Fruit fly (Drosophila melanogaster): ENCODE data around the gene CG8952.
A peak's percentile ranks its signal among the peaks of the same experiment; 100 is the strongest.

Gene CG8952

dm6 chrX:15788235-15789187 is 22.3 kb upstream of the CG8952 start, which contains the start of gene Rhp:
TSS of gene Rhp (plus strand) at chrX:15788897.
- peak; percentile 28 for TF ChIP-seq CG17801 (GFP tag; optimal IDR thresholded peaks at IDR 0.05; ENCODE audit: partially characterized antibody)

DNA sequence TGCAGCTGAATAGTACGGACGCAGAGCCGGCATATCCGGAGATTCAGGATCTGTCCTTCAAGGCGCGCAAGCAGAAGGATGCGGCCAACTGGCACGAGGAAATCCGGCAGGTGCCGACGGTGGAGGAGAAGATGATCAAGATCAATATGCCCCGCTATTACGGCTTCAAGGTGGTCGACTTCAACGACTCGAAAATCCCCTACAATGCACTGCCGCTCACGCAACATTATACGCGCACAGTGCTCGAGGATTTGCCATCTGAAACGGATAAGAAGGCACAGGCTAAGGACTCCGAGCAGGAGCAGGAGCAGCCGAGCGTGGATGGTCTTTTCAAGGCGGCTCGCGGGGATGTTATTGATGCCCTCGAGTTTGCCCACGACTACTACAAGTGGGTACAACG is 20.0 kb upstream of the CG8952 start:
- no peak for TF ChIP-seq CG17801 (GFP tag; optimal IDR thresholded peaks at IDR 0.05; ENCODE audit: partially characterized antibody)

DNA sequence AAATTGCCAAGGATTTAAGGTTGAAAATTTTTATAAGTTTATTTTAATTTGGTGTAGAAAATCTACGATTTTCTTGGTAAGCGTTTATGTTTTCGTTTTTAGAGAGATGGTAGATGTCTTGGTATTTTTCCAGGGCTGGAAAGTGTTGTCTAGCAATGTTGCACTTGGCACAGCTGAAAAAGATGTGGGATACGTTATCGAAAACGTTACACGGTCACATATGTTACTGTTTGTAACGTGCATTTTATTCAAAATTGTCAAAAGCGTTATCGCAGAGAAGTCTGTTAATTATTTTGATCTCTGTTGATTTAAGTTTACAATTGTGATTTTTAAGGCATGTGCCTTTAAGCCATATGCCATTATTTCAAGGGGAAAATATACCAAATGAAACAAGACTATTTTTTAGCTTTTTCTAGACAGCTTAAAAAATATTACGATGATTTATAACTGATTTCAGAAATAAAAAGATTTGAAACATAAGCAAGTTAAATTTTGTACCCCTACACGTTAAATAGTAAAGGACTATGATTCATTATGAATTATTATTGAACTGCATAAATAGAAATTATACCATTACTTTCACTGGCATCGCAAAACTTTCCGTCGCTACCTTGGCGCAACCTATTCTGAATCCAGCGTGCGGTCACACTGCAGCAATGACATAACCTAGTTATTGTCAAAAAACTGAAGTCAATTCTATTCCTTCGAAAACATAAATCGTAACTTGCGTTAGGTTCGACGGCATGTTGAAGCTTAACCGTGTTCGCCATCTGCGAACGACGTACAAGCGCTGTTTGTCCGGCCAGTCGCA is 19.4 kb upstream of the CG8952 start, which contains the start of the genes Paf-AHalpha and mRpS30:
Gene Paf-AHalpha, minus strand, starts transcription at position 155 of the 811 bp plus-strand sequence.
Gene mRpS30, plus strand, starts transcription at position 619 of the 811 bp plus-strand sequence.
- peak; percentile 25 for TF ChIP-seq CG17801 (GFP tag; optimal IDR thresholded peaks at IDR 0.05; ENCODE audit: partially characterized antibody)

DNA sequence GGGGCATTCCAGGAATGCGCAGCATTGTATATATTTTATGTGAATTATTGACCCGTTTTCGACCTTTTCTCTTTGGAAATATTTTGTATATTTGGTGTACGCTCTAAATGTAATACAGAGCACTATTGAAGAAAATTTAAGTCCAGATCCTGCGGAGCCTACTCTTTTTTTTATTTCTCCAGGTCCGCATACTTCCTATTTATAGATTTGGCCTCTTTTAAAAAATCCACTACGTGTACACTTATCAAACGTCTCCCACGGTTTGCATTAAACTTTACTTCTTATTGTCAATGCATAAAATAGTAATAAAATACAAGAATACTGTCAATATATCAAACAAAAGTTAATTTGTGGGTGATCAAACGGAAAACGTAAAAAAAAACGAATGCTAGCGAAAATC is 17.4 kb upstream of the CG8952 start, which contains the start of gene Efhc1.1:
Gene Efhc1.1, minus strand, starts transcription at position 101 of the 400 bp plus-strand sequence.
- no peak for TF ChIP-seq CG17801 (GFP tag; optimal IDR thresholded peaks at IDR 0.05; ENCODE audit: partially characterized antibody)

DNA sequence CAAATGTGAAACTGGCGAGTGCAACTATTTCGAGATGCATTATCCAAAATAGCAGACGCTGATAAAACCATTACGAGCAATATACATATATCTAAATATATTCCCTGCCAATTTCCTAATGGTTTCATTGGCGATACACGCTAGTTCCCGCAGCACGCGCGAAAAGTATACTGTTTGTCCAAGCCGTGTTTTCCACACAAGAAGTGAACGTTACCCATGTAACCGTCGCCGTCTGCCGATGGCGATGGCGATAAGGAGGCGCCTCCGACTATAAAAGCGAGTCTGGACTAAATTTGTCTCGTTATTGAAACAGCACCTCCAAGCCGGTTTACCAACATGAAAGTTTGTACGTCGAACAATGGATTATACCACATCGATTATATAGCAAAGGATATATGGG is 12.6 kb upstream of the CG8952 start, which contains the start of gene CG43673:
Gene CG43673, plus strand, starts transcription at position 301 of the 400 bp plus-strand sequence.
- TF ChIP-seq CG17801 (GFP tag; optimal IDR thresholded peaks at IDR 0.05; ENCODE audit: partially characterized antibody) = no peak

DNA sequence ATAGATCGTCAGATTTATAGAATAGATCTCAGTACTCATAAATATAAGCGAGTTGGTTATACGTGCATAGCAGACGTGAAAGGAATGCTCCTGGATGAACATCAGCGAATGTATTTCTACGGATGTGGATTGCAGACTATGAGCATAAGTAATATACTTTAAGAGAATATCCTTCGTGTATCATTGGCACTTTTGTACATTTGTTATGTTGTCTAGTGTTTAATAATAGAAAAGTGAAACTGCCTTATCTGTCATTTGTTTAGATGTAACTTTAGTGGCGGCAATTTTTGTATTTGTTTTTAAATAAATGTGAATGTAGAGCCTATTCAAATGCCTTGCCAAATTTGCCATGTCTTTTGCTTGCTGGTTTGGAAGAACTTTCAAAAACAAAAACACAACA is 6.4 kb upstream of the CG8952 start, which contains the start of gene CG43672:
Gene CG43672, plus strand, starts transcription at position 301 of the 400 bp plus-strand sequence.
- no peak for TF ChIP-seq CG17801 (GFP tag; optimal IDR thresholded peaks at IDR 0.05; ENCODE audit: partially characterized antibody)

DNA sequence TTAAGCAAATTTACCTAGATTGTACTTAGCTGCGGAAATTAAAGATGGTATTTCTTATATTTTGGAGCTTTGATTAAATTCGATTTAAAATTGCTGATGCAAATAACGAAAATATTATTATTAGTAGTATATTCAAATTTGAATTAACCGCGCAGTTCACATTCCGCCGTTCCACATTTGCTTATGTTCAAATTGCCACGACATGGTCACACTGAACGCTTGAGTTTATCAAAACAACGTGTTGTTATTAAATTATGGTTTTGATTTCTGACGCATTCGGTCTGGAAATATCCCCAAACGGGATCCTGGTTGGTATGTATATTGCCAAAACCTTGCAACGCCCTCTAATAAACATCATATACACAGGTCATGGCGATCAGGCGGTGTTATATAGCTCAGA is 3.2 kb upstream of the CG8952 start, which contains the start of gene CG33172:
Gene CG33172, plus strand, starts transcription at position 208 of the 400 bp plus-strand sequence.
- no peak for TF ChIP-seq CG17801 (GFP tag; optimal IDR thresholded peaks at IDR 0.05; ENCODE audit: partially characterized antibody)

- no peak for TF ChIP-seq CG17801 (GFP tag; optimal IDR thresholded peaks at IDR 0.05; ENCODE audit: partially characterized antibody)
Measured at dm6 chrX:15762723-15763122, 3.5 kb downstream of the CG8952 start, which contains the start of gene Polr3A. TSS of gene Polr3A (plus strand) at chrX:15762956.

DNA sequence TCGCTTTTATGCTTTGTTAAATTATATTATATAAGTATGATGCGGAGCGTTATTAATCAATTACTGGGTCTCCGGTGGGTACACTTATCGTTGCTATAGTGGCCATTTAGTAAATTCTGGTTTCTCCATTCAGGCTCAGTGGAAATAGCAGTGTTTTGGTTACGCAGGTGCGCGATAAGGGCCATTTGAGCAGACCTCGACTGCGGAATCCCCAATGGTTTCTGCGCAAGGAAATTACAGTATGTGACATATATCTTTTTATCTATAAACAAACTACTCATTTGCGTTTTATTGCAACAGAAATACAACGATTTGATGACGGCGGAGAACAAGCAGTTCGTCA is 5.0 kb downstream of the CG8952 start:
- no peak for TF ChIP-seq CG17801 (GFP tag; optimal IDR thresholded peaks at IDR 0.05; ENCODE audit: partially characterized antibody)

dm6 chrX:15760447-15761297 is 5.6 kb downstream of the CG8952 start, which contains the start of the genes Graf and mRpL3:
TSS of gene Graf (minus strand) at chrX:15760733.
TSS of gene mRpL3 (plus strand) at chrX:15761248.
- no peak for TF ChIP-seq CG17801 (GFP tag; optimal IDR thresholded peaks at IDR 0.05; ENCODE audit: partially characterized antibody)

dm6 chrX:15759752-15760446 is 6.3 kb downstream of the CG8952 start:
- peak; percentile 1 for TF ChIP-seq CG17801 (GFP tag; optimal IDR thresholded peaks at IDR 0.05; ENCODE audit: partially characterized antibody)

DNA sequence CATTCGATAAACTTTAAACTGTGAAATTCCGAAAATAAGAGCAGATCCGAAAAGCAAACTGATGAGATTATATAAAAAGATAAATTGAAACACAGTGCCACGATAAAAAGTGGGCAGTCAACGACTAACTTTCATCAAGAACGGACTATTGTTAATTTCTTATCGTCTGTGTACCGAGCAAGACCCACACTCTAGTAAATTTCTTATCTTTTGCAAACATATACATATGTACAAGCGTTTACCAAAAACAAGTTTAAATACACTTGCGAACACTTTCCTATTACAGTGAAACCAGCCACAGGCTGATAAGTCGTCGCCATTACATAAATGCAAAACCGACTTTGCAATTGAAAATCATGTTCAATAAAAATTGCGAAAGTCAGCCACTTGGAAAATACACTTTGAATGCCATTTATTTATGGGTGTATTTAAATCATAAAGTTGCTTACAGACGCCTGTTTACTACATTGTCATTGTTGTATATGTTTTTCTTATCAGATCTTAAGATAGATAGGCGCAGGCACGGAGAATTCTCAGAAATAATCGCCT is 7.5 kb downstream of the CG8952 start:
- TF ChIP-seq CG17801 (GFP tag; optimal IDR thresholded peaks at IDR 0.05; ENCODE audit: partially characterized antibody) = no peak

- no peak for TF ChIP-seq CG17801 (GFP tag; optimal IDR thresholded peaks at IDR 0.05; ENCODE audit: partially characterized antibody)
Measured at dm6 chrX:15756018-15756417, 10.2 kb downstream of the CG8952 start, which contains the start of gene CG8260. TSS of gene CG8260 (plus strand) at chrX:15756318.
